Fruit fly (Drosophila melanogaster) whole organism, embryonic: Measurements from ENCODE around the gene Rrp1.

Experiments used
- Asciz ChIP-seq: fragments of 200-800 bp; sonication (Bioruptor generic); optimal IDR thresholded peaks from 2 replicates; lab custom pipeline; 2017; ENCODE audit warnings: missing biosample characterization, mild to moderate bottlenecking, missing genetic modification characterization, missing genetic modification reagents
- Awh ChIP-seq: fragments of 200-800 bp; sonication (Bioruptor generic); IDR thresholded peaks from 2 replicates; pipeline ENCODE4, ENCODE4 v1.3.6; 2022; ENCODE audit warnings: missing biosample characterization, missing genetic modification characterization
- CG10209 ChIP-seq: fragments of 200-800 bp; sonication (Bioruptor generic); optimal IDR thresholded peaks from 3 replicates; lab custom pipeline; 2017; ENCODE audit warnings: missing biosample characterization, mild to moderate bottlenecking, missing genetic modification characterization, missing genetic modification reagents
- CG11093 ChIP-seq: fragments of 200-800 bp; sonication (Bioruptor generic); IDR thresholded peaks from 3 replicates; pipeline ENCODE4 v1.3.6; 2022; ENCODE audit warnings: missing biosample characterization, missing genetic modification characterization
- CG1233 ChIP-seq: fragments of 200-800 bp; sonication (Bioruptor generic); optimal IDR thresholded peaks from 4 replicates; lab custom pipeline; 2018; ENCODE audit warnings: missing biosample characterization, mild to moderate bottlenecking, missing genetic modification characterization
- CG13775 ChIP-seq: fragments of 200-800 bp; sonication (Bioruptor generic); optimal IDR thresholded peaks from 3 replicates; lab custom pipeline; 2017; ENCODE audit warnings: missing biosample characterization, mild to moderate bottlenecking, missing genetic modification characterization
- CG17829 ChIP-seq: fragments of 200-800 bp; optimal IDR thresholded peaks from 2 replicates; lab custom pipeline; 2019; ENCODE audit warnings: missing biosample characterization, mild to moderate bottlenecking, missing genetic modification characterization, moderate library complexity
- CG2120 ChIP-seq: fragments of 200-800 bp; sonication (Bioruptor generic); optimal IDR thresholded peaks from 3 replicates; lab custom pipeline; 2016; ENCODE audit warnings: missing biosample characterization, missing genetic modification characterization
- CG2129 ChIP-seq: fragments of 200-800 bp; sonication (Bioruptor generic); IDR thresholded peaks from 2 replicates; pipeline ENCODE4 v1.3.6; 2022; ENCODE audit warnings: missing biosample characterization, missing genetic modification characterization; ENCODE audit not compliant: partially characterized antibody
- CG2875 ChIP-seq: fragments of 200-800 bp; sonication (Bioruptor generic); optimal IDR thresholded peaks from 2 replicates; lab custom pipeline; 2017; ENCODE audit warnings: missing biosample characterization, mild to moderate bottlenecking, missing genetic modification characterization, missing genetic modification reagents
- CG3995 ChIP-seq: fragments of 200-800 bp; sonication (Bioruptor generic); optimal IDR thresholded peaks from 3 replicates; lab custom pipeline; 2016; ENCODE audit warnings: missing biosample characterization, missing genetic modification characterization
- CG4730 ChIP-seq: fragments of 200-800 bp; sonication (Bioruptor generic); IDR thresholded peaks from 2 replicates; pipeline ENCODE4 v1.3.6; 2022; ENCODE audit warnings: missing biosample characterization, missing genetic modification characterization
- CG6272 ChIP-seq: fragments of 200-800 bp; sonication (Bioruptor generic); IDR thresholded peaks from 2 replicates; pipeline ENCODE4 v1.3.6; 2022; ENCODE audit warnings: missing biosample characterization, missing genetic modification characterization
- CG8478 ChIP-seq: fragments of >200 bp; optimal IDR thresholded peaks from 2 replicates; lab custom pipeline; 2018
- CHES-1-like ChIP-seq: fragments of 200-800 bp; sonication (Bioruptor generic); optimal IDR thresholded peaks from 2 replicates; lab custom pipeline; 2016; ENCODE audit warnings: missing biosample characterization, missing genetic modification characterization
- CTCF ChIP-seq: fragments of 200-800 bp; sonication (Bioruptor generic); optimal IDR thresholded peaks from 2 replicates; lab custom pipeline; 2017; ENCODE audit warnings: missing biosample characterization, mild to moderate bottlenecking, missing genetic modification characterization, moderate library complexity
- Dad ChIP-seq: fragments of 200-800 bp; sonication (Bioruptor generic); optimal IDR thresholded peaks from 3 replicates; lab custom pipeline; 2016; ENCODE audit warnings: missing biosample characterization, missing genetic modification characterization
- Dll ChIP-seq: fragments of 200-800 bp; sonication (Bioruptor generic); IDR thresholded peaks from 4 replicates; pipeline ENCODE4 v1.3.6; 2022; ENCODE audit warnings: missing biosample characterization, missing genetic modification characterization; ENCODE audit not compliant: partially characterized antibody
- E2f2 ChIP-seq: fragments of 200-800 bp; sonication (Bioruptor generic); IDR thresholded peaks from 2 replicates; pipeline ENCODE4 v1.3.6; 2022; ENCODE audit warnings: missing biosample characterization, missing genetic modification characterization
- Ets97D ChIP-seq: fragments of 200-800 bp; sonication (Bioruptor generic); optimal IDR thresholded peaks from 3 replicates; lab custom pipeline; 2016; ENCODE audit warnings: missing biosample characterization, missing genetic modification characterization
- H2.0 ChIP-seq: fragments of 200-800 bp; sonication (Bioruptor generic); IDR thresholded peaks from 2 replicates; pipeline ENCODE4 v1.3.6; 2022; ENCODE audit warnings: missing biosample characterization, missing genetic modification characterization
- Hr39 ChIP-seq: fragments of >200 bp; optimal IDR thresholded peaks from 2 replicates; lab custom pipeline; 2017
- Med ChIP-seq: fragments of 200-800 bp; sonication (Bioruptor generic); peaks from one replicate; lab custom pipeline; 2016; ENCODE audit warnings: missing biosample characterization, missing genetic modification characterization, mild to moderate bottlenecking, inconsistent platforms, moderate library complexity
- Myb ChIP-seq: fragments of 200-800 bp; sonication (Bioruptor generic); optimal IDR thresholded peaks from 2 replicates; lab custom pipeline; 2016; ENCODE audit warnings: missing biosample characterization, missing genetic modification characterization
- Nf-YC ChIP-seq: fragments of 200-800 bp; optimal IDR thresholded peaks from 3 replicates; lab custom pipeline; 2019; ENCODE audit warnings: missing biosample characterization, mild to moderate bottlenecking, missing genetic modification characterization, moderate library complexity
- NfI ChIP-seq: fragments of 200-800 bp; sonication (Bioruptor generic); optimal IDR thresholded peaks from 3 replicates; lab custom pipeline; 2018; ENCODE audit warnings: missing biosample characterization, mild to moderate bottlenecking, missing genetic modification characterization, moderate library complexity
- Opbp ChIP-seq: fragments of 200-800 bp; sonication (Bioruptor generic); IDR thresholded peaks from 3 replicates; pipeline ENCODE4 v1.3.6; 2022; ENCODE audit warnings: missing biosample characterization, missing genetic modification characterization; ENCODE audit not compliant: partially characterized antibody
- Sry-δ ChIP-seq: fragments of 200-800 bp; sonication (Bioruptor generic); optimal IDR thresholded peaks from 2 replicates; lab custom pipeline; 2016; ENCODE audit warnings: missing biosample characterization, missing genetic modification characterization
- Stat92E ChIP-seq, 3 experiments: fragments of >200 bp in 2 of 3; fragments of 200-800 bp in 1 of 3; sonication (Bioruptor generic) in 1 of 3; optimal IDR thresholded peaks; 2 replicates each; lab custom pipeline; 2017 to 2019; ENCODE audit warnings: missing biosample characterization in 3 of 3, missing genetic modification characterization in 3 of 3, mild to moderate bottlenecking in 1 of 3, moderate library complexity in 1 of 3
- Taf1 ChIP-seq: fragments of 200-800 bp; sonication (Bioruptor generic); IDR thresholded peaks from 2 replicates; pipeline ENCODE4 v1.3.6; 2022; ENCODE audit warnings: missing biosample characterization, missing genetic modification characterization
- Xbp1 ChIP-seq: fragments of 200-800 bp; sonication (Bioruptor generic); optimal IDR thresholded peaks from 3 replicates; lab custom pipeline; 2016; ENCODE audit warnings: missing biosample characterization, mild to moderate bottlenecking, missing genetic modification characterization
- ara ChIP-seq: fragments of 200-800 bp; sonication (Bioruptor generic); IDR thresholded peaks from 2 replicates; pipeline ENCODE4 v1.3.6; 2022; ENCODE audit warnings: missing biosample characterization, missing genetic modification characterization
- ase ChIP-seq: fragments of 200-800 bp; sonication (Bioruptor generic); IDR thresholded peaks from 3 replicates; pipeline ENCODE4 v1.3.6; 2022; ENCODE audit warnings: missing biosample characterization, missing genetic modification characterization
- bigmax ChIP-seq: fragments of 200-800 bp; sonication (Bioruptor generic); optimal IDR thresholded peaks from 2 replicates; lab custom pipeline; 2018; ENCODE audit warnings: missing biosample characterization, mild to moderate bottlenecking, missing genetic modification characterization
- danr ChIP-seq: fragments of 200-800 bp; sonication (Bioruptor generic); IDR thresholded peaks from 2 replicates; pipeline ENCODE4 v1.3.6; 2022; ENCODE audit warnings: missing biosample characterization, missing genetic modification characterization
- dmrt99B ChIP-seq: fragments of 200-800 bp; sonication (Bioruptor generic); optimal IDR thresholded peaks from 2 replicates; lab custom pipeline; 2018; ENCODE audit warnings: missing biosample characterization, mild to moderate bottlenecking, missing genetic modification characterization, moderate library complexity
- fru ChIP-seq: fragments of >200 bp; optimal IDR thresholded peaks from 2 replicates; lab custom pipeline; 2017
- gcm2 ChIP-seq: fragments of 200-800 bp; sonication (Bioruptor generic); optimal IDR thresholded peaks from 2 replicates; lab custom pipeline; 2016; ENCODE audit warnings: missing biosample characterization, missing genetic modification characterization
- h ChIP-seq: fragments of >200 bp; optimal IDR thresholded peaks from 2 replicates; lab custom pipeline; 2017
- ham ChIP-seq: fragments of 200-800 bp; sonication (Bioruptor generic); IDR thresholded peaks from 2 replicates; pipeline ENCODE4 v1.3.6; 2022; ENCODE audit warnings: missing biosample characterization, missing genetic modification characterization
- hbn ChIP-seq: fragments of 200-800 bp; sonication (Bioruptor generic); IDR thresholded peaks from 2 replicates; pipeline ENCODE4 v1.3.6; 2022; ENCODE audit warnings: missing biosample characterization, missing genetic modification characterization; ENCODE audit not compliant: partially characterized antibody
- hkb ChIP-seq, 2 experiments: fragments of 200-800 bp in 1 of 2; fragments of >200 bp in 1 of 2; sonication (Bioruptor generic) in 1 of 2; IDR thresholded peaks in 1 of 2; optimal IDR thresholded peaks in 1 of 2; 2 replicates each; pipeline versions ENCODE4 v1.3.6 to Lab custom; 2017 to 2022; ENCODE audit warnings: missing biosample characterization in 1 of 2, missing genetic modification characterization in 1 of 2
- hth ChIP-seq: fragments of >200 bp; optimal IDR thresholded peaks from 2 replicates; lab custom pipeline; 2017; ENCODE audit warnings: inconsistent platforms
- inv ChIP-seq: fragments of 200-800 bp; sonication (Bioruptor generic); IDR thresholded peaks from 2 replicates; pipeline ENCODE4 v1.3.6; 2022; ENCODE audit warnings: missing biosample characterization, missing genetic modification characterization; ENCODE audit not compliant: partially characterized antibody
- lola ChIP-seq, 3 experiments: fragments of >200 bp in 2 of 3; fragments of 200-800 bp in 1 of 3; sonication (Bioruptor generic) in 1 of 3; optimal IDR thresholded peaks; 2 replicates each; lab custom pipeline; 2017 to 2019; ENCODE audit warnings: missing biosample characterization in 3 of 3, missing genetic modification characterization in 3 of 3, mild to moderate bottlenecking in 1 of 3, moderate library complexity in 1 of 3
- nerfin-2 ChIP-seq: fragments of 200-800 bp; sonication (Bioruptor generic); IDR thresholded peaks from 2 replicates; pipeline ENCODE4 v1.3.6; 2022; ENCODE audit warnings: missing biosample characterization, missing genetic modification characterization; ENCODE audit not compliant: partially characterized antibody
- row ChIP-seq: fragments of 200-800 bp; sonication (Bioruptor generic); IDR thresholded peaks from 3 replicates; pipeline ENCODE4 v1.3.6; 2022; ENCODE audit warnings: missing biosample characterization, missing genetic modification characterization
- stwl ChIP-seq: fragments of 200-800 bp; sonication (Bioruptor generic); optimal IDR thresholded peaks from 3 replicates; lab custom pipeline; 2018; ENCODE audit warnings: missing biosample characterization, mild to moderate bottlenecking, missing genetic modification characterization, moderate library complexity
- tna ChIP-seq: fragments of 200-800 bp; sonication (Bioruptor generic); IDR thresholded peaks from 2 replicates; pipeline ENCODE4 v1.3.6; 2022; ENCODE audit warnings: missing biosample characterization, missing genetic modification characterization; ENCODE audit not compliant: partially characterized antibody
- toy ChIP-seq: fragments of 200-800 bp; sonication (Bioruptor generic); IDR thresholded peaks from 2 replicates; pipeline ENCODE4 v1.3.6; 2022; ENCODE audit warnings: missing biosample characterization, missing genetic modification characterization
- vvl ChIP-seq: fragments of 200-800 bp; sonication (Bioruptor generic); IDR thresholded peaks from 2 replicates; pipeline ENCODE4 v1.3.6; 2022; ENCODE audit warnings: missing biosample characterization, missing genetic modification characterization
- wek ChIP-seq: fragments of 200-800 bp; sonication (Bioruptor generic); optimal IDR thresholded peaks from 3 replicates; lab custom pipeline; 2018; ENCODE audit warnings: missing biosample characterization, mild to moderate bottlenecking, missing genetic modification characterization, moderate library complexity

The Rrp1 gene

dm6 chr2L:2999113-2999512 lies 26.8 kb upstream of the Rrp1 start, which contains the start of gene Ccdc85 (continued):
- TF ChIP-seq CG2129 (GFP tag; lab: Robert Waterston, UW), result peak; percentile 57
- TF ChIP-seq fru (lab: Kevin White, UChicago), result no peak
- TF ChIP-seq hkb (optimal IDR thresholded peaks at IDR 0.05; lab: Kevin White, UChicago), result no peak
- TF ChIP-seq hkb (GFP tag; IDR thresholded peaks at IDR 0.05; lab: Robert Waterston, UW), result 0 out of 2 replicates have a peak, but pooled peaks have one; percentile 7
- TF ChIP-seq Stat92E (GFP tag; optimal IDR thresholded peaks at IDR 0.05; lab: Kevin White, UChicago), result peak in 1 of 3 experiments; percentile 41
- TF ChIP-seq hbn (GFP tag; lab: Robert Waterston, UW), result peak; percentile 95
- no peak for TF ChIP-seq Hr39 (lab: Kevin White, UChicago)
- no peak for TF ChIP-seq Asciz (GFP tag; lab: Kevin White, UChicago)
- peak; percentile 84 for TF ChIP-seq inv
- TF ChIP-seq Xbp1, result peak; percentile 34
- no peak for TF ChIP-seq CG1233 (GFP tag; lab: Kevin White, UChicago)
- peak; percentile 93 for TF ChIP-seq Dll (GFP tag; lab: Robert Waterston, UW)
- peak; percentile 44 for TF ChIP-seq CG17829 (tag; lab: Kevin White, UChicago)
- peak; percentile 97 for TF ChIP-seq Myb (GFP tag; lab: Kevin White, UChicago)
- TF ChIP-seq Ets97D (GFP tag; lab: Kevin White, UChicago), result peak; percentile 58
- peak; percentile 70 for TF ChIP-seq vvl (GFP tag; lab: Robert Waterston, UW)
- TF ChIP-seq Nf-YC, result no peak
- no peak for TF ChIP-seq wek (GFP tag; lab: Kevin White, UChicago)
- TF ChIP-seq dmrt99B (tag; lab: Kevin White, UChicago), result no peak
- TF ChIP-seq stwl (tag; lab: Kevin White, UChicago), result peak; percentile 94
- TF ChIP-seq nerfin-2, result peak; percentile 99
- TF ChIP-seq E2f2 (GFP tag; lab: Robert Waterston, UW), result peak; percentile 74
- TF ChIP-seq CG8478 (lab: Kevin White, UChicago), result no peak
- no peak for TF ChIP-seq CTCF
- peak; percentile 21; the same call in 1 of the 3 replicates for TF ChIP-seq row (GFP tag; lab: Robert Waterston, UW)
- TF ChIP-seq NfI (GFP tag; lab: Kevin White, UChicago), result no peak
- no peak for TF ChIP-seq gcm2 (GFP tag; lab: Kevin White, UChicago)

dm6 chr2L:2993702-2994101 lies 21.4 kb upstream of the Rrp1 start:
- TF ChIP-seq CG2875 (GFP tag; lab: Kevin White, UChicago), result no peak
- TF ChIP-seq CHES-1-like (GFP tag; lab: Kevin White, UChicago), result no peak
- TF ChIP-seq Opbp (GFP tag; lab: Robert Waterston, UW), result no peak
- TF ChIP-seq CG6272 (GFP tag; lab: Robert Waterston, UW), result no peak
- TF ChIP-seq CG11093 (GFP tag; lab: Robert Waterston, UW), result 0 out of 3 replicates have a peak, but pooled peaks have one; percentile 21
- TF ChIP-seq Awh (GFP tag; lab: Robert Waterston, UW), result peak; percentile 52; the same call in 1 of the 2 replicates
- no peak for TF ChIP-seq tna (GFP tag; lab: Robert Waterston, UW)
- no peak for TF ChIP-seq CG4730 (GFP tag; lab: Robert Waterston, UW)
- TF ChIP-seq h (lab: Kevin White, UChicago), result no peak
- TF ChIP-seq lola (GFP tag; optimal IDR thresholded peaks at IDR 0.05; lab: Kevin White, UChicago), result no peak
- TF ChIP-seq Med (GFP tag; lab: Kevin White, UChicago), result peak; percentile 44
- TF ChIP-seq Stat92E (GFP tag; optimal IDR thresholded peaks at IDR 0.05; lab: Kevin White, UChicago), result no peak
- no peak for TF ChIP-seq ase (GFP tag; lab: Robert Waterston, UW)
- TF ChIP-seq danr (GFP tag; lab: Robert Waterston, UW), result no peak
- TF ChIP-seq CG13775 (GFP tag; lab: Kevin White, UChicago), result no peak
- no peak for TF ChIP-seq ham (GFP tag; lab: Robert Waterston, UW)
- TF ChIP-seq CG3995 (GFP tag; lab: Kevin White, UChicago), result no peak
- TF ChIP-seq Taf1 (GFP tag; lab: Robert Waterston, UW), result no peak
- 0 out of 2 replicates have a peak, but pooled peaks have one; percentile 20 for TF ChIP-seq toy
- TF ChIP-seq bigmax, result no peak
- TF ChIP-seq Dad (GFP tag; lab: Kevin White, UChicago), result no peak
- TF ChIP-seq CG2120 (GFP tag; lab: Kevin White, UChicago), result no peak
- TF ChIP-seq H2.0 (GFP tag; lab: Robert Waterston, UW), result no peak
- no peak for TF ChIP-seq Sry-δ (GFP tag; lab: Kevin White, UChicago)
- TF ChIP-seq ara (GFP tag; lab: Robert Waterston, UW), result no peak
- no peak for TF ChIP-seq hth
- no peak for TF ChIP-seq CG10209 (GFP tag; lab: Kevin White, UChicago)
